Worm (Caenorhabditis elegans) whole organism, L2 larva: ENCODE data around the gene zag-1.
A peak's percentile ranks its signal among the peaks of the same experiment; 100 is the strongest.

ENCODE experiments used
- ZK546.5 ChIP-seq: sonication (generic microtip); optimal IDR thresholded peaks from 2 replicates; lab custom pipeline; 2017; ENCODE audit warnings: missing biosample characterization, missing genetic modification characterization
- aly-2 ChIP-seq: fragments of 150-350 bp; optimal IDR thresholded peaks from 2 replicates; lab custom pipeline; 2014; ENCODE audit warnings: missing biosample characterization, missing genetic modification characterization
- blmp-1 ChIP-seq: sonication (generic microtip); optimal IDR thresholded peaks from 2 replicates; lab custom pipeline; 2017; ENCODE audit warnings: missing genetic modification characterization, mild to moderate bottlenecking, missing compliant biosample characterization, antibody characterized with exemption, moderate library complexity; ENCODE audit not compliant: insufficient read depth
- nhr-10 ChIP-seq: sonication (generic microtip); optimal IDR thresholded peaks from 2 replicates; lab custom pipeline; 2017; ENCODE audit warnings: missing biosample characterization, missing genetic modification characterization
- nhr-12 ChIP-seq: fragments of 150-350 bp; optimal IDR thresholded peaks from 2 replicates; lab custom pipeline; 2014; ENCODE audit warnings: missing biosample characterization, missing genetic modification characterization
- nhr-6 ChIP-seq: fragments of 150-350 bp; optimal IDR thresholded peaks from 2 replicates; lab custom pipeline; 2014; ENCODE audit warnings: missing biosample characterization, missing genetic modification characterization
- ztf-11 ChIP-seq: sonication (generic microtip); optimal IDR thresholded peaks from 2 replicates; lab custom pipeline; 2017; ENCODE audit warnings: missing biosample characterization, missing genetic modification characterization
- ztf-4 ChIP-seq: fragments of 150-350 bp; optimal IDR thresholded peaks from 2 replicates; lab custom pipeline; 2014; ENCODE audit warnings: missing biosample characterization, missing genetic modification characterization

- TF ChIP-seq ztf-4 (no peak), aly-2 (tag; lab: Kevin White, UChicago) (no peak), nhr-12 (tag; lab: Kevin White, UChicago) (no peak), ZK546.5 (tag; lab: Kevin White, UChicago) (no peak), nhr-10 (no peak), nhr-6 (no peak), ztf-11 (tag; lab: Kevin White, UChicago) (no peak), blmp-1 (peak; percentile 60)
Measured at ce11 chrIV:3817253-3817652, 38.4 kb upstream of the zag-1 start.
